Fruit fly (Drosophila melanogaster): ENCODE data around the gene RecQ5.
A peak's percentile ranks its signal among the peaks of the same experiment; 100 is the strongest.

RecQ5 gene

DNA sequence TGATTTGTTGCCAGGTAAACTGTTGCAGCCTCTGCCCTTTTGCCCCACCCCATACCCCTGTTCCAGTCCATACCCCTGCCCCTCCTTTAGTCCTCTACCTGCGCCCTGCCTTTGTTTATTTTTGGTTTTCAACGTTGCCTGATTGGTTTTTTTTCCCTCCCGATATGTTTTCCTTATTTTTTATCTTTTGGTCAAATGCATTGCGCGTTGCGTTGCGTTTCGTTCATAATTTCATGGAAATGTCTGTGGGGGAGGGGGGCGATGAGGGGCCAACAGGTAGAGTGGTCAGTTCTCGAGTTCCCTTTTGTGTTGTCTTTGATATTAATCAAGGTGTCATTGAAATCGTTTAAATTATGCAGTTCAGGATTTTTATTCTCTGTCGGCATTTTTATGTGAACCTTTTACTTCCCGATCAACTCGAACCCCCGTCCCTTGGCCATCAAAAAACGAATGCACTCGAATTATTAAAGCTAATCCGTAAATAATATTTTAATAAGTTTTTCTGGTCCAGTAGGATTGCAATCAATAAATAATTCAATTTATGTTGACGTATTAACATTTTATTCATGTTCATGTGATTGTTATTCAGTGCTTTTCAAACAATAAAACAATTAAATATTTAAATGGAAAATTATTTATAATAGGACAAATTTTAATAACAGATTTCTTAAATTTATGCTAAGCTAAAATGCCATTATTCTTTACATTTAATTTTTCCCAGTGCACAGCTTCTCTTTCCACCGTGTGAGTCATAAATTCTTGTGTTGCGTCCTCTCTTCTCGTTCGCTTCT lies 3.1 kb upstream of the RecQ5 start (continued):
- TF ChIP-seq CG42726 (GFP tag; IDR thresholded peaks at IDR 0.05; ENCODE audit: partially characterized antibody) (no peak), CG8765 (GFP tag; IDR thresholded peaks at IDR 0.05) (no peak), Ets97D (GFP tag; optimal IDR thresholded peaks at IDR 0.05) (no peak), CG8478 (optimal IDR thresholded peaks at IDR 0.05) (no peak), en (GFP tag; optimal IDR thresholded peaks at IDR 0.05) (no peak), fu2 (GFP tag; optimal IDR thresholded peaks at IDR 0.05) (no peak), CG3065 (GFP tag; optimal IDR thresholded peaks at IDR 0.05) (peak; percentile 63), CG9817 (tag; optimal IDR thresholded peaks at IDR 0.05) (no peak), CG18619 (GFP tag; optimal IDR thresholded peaks at IDR 0.05) (peak; percentile 28), Antp (GFP tag; optimal IDR thresholded peaks at IDR 0.05) (no peak), Dfd (GFP tag; optimal IDR thresholded peaks at IDR 0.05) (no peak), Taf1 (GFP tag; IDR thresholded peaks at IDR 0.05) (no peak), pzg (GFP tag; optimal IDR thresholded peaks at IDR 0.05) (no peak), Max (GFP tag; optimal IDR thresholded peaks at IDR 0.05) (peak; percentile 4), B-H2 (GFP tag; optimal IDR thresholded peaks at IDR 0.05) (no peak), Fer1 (GFP tag; optimal IDR thresholded peaks at IDR 0.05) (no peak), CG9609 (GFP tag; optimal IDR thresholded peaks at IDR 0.05) (no peak), CG12942 (GFP tag; optimal IDR thresholded peaks at IDR 0.05) (peak; percentile 23), CG4730 (GFP tag; IDR thresholded peaks at IDR 0.05) (no peak; the same call in 1 of the 2 replicates), CG18262 (tag; optimal IDR thresholded peaks at IDR 0.05) (peak; percentile 96), maf-S (GFP tag; optimal IDR thresholded peaks at IDR 0.05) (no peak), CG12744 (GFP tag; optimal IDR thresholded peaks at IDR 0.05) (no peak), CG2116 (GFP tag; optimal IDR thresholded peaks at IDR 0.05) (peak; percentile 38), zf30C (GFP tag; optimal IDR thresholded peaks at IDR 0.05) (peak; percentile 91), CG13296 (GFP tag; optimal IDR thresholded peaks at IDR 0.05) (no peak), gce (GFP tag; IDR thresholded peaks at IDR 0.05) (no peak), CG18011 (GFP tag; optimal IDR thresholded peaks at IDR 0.05) (no peak), Gsc (GFP tag; IDR thresholded peaks at IDR 0.05) (no peak), usp (GFP tag; optimal IDR thresholded peaks at IDR 0.05) (no peak), CG4328 (GFP tag; optimal IDR thresholded peaks at IDR 0.05) (peak; percentile 22), CG8388 (GFP tag; optimal IDR thresholded peaks at IDR 0.05) (peak; percentile 80), CG17361 (GFP tag; IDR thresholded peaks at IDR 0.05) (peak; percentile 93), CG4820 (GFP tag; optimal IDR thresholded peaks at IDR 0.05) (peak; percentile 65), tio (GFP tag; optimal IDR thresholded peaks at IDR 0.05) (peak; percentile 64), ro (GFP tag; IDR thresholded peaks at IDR 0.05) (no peak; the same call in 1 of the 2 replicates), CG4424 (GFP tag; optimal IDR thresholded peaks at IDR 0.05) (peak; percentile 79), HLH3B (GFP tag; IDR thresholded peaks at IDR 0.05) (peak; percentile 20; the same call in 1 of the 2 replicates), prd (optimal IDR thresholded peaks at IDR 0.05) (no peak), prd (GFP tag; IDR thresholded peaks at IDR 0.05) (peak; percentile 57; the same call in 2 of the 3 replicates), Poxn (GFP tag; IDR thresholded peaks at IDR 0.05) (no peak), tgo (GFP tag; IDR thresholded peaks at IDR 0.05) (peak; percentile 49; the same call in 1 of the 3 replicates), CG17912 (GFP tag; optimal IDR thresholded peaks at IDR 0.05) (no peak), Sin3A (optimal IDR thresholded peaks at IDR 0.05) (no peak), CG10431 (GFP tag; optimal IDR thresholded peaks at IDR 0.05) (peak; percentile 25), Hmr (GFP tag; optimal IDR thresholded peaks at IDR 0.05) (no peak), E2f2 (GFP tag; IDR thresholded peaks at IDR 0.05) (peak; percentile 41; the same call in 1 of the 2 replicates), nau (GFP tag; optimal IDR thresholded peaks at IDR 0.05) (no peak), CG33213 (GFP tag; optimal IDR thresholded peaks at IDR 0.05) (no peak), CG9932 (GFP tag; IDR thresholded peaks at IDR 0.05) (no peak), org-1 (GFP tag; optimal IDR thresholded peaks at IDR 0.05) (peak; percentile 42), eve (GFP tag; optimal IDR thresholded peaks at IDR 0.05) (peak in 1 of 2 experiments; percentile 70), gcm2 (GFP tag; optimal IDR thresholded peaks at IDR 0.05) (no peak)
